Worm (Caenorhabditis elegans) whole organism, L1 larva: ENCODE measurements around the gene his-70.

Source experiments
- nhr-11 ChIP-seq: fragments of 150-350 bp; optimal IDR thresholded peaks from 2 replicates; lab custom pipeline; 2014; ENCODE audit warnings: missing biosample characterization, missing genetic modification characterization
- pqm-1 ChIP-seq: sonication (generic microtip); optimal IDR thresholded peaks from 3 replicates; lab custom pipeline; 2017; ENCODE audit warnings: missing biosample characterization, missing genetic modification characterization

ce11 chrIII:4036740-4037139, 23.2 kb downstream of the his-70 start, which contains the start of gene hum-5:
- TF ChIP-seq nhr-11 (tag; lab: Kevin White, UChicago) = no peak
- TF ChIP-seq pqm-1 (tag; lab: Kevin White, UChicago) = no peak
